Fruit fly (Drosophila melanogaster) whole organism, wandering third instar larva: ENCODE measurements around the gene CG14294.
A peak's percentile ranks its signal among the peaks of the same experiment; 100 is the strongest.

Source experiments
- CrebA ChIP-seq: fragments of 200-800 bp; sonication (Bioruptor generic); optimal IDR thresholded peaks from 2 replicates; lab custom pipeline; 2016; ENCODE audit warnings: missing biosample characterization, mild to moderate bottlenecking, missing genetic modification characterization, borderline replicate concordance
- Hnf4 ChIP-seq: fragments of 200-800 bp; sonication (Bioruptor generic); optimal IDR thresholded peaks from 2 replicates; lab custom pipeline; 2016; ENCODE audit warnings: missing biosample characterization, mild to moderate bottlenecking, missing genetic modification characterization
- dl ChIP-seq, 2 experiments: fragments of 175-275, 200-275 bp in 1 of 2; fragments of 200-275 bp in 1 of 2; sonication (Bioruptor generic); optimal IDR thresholded peaks; lab custom pipeline; 2018; ENCODE audit warnings: mild to moderate bottlenecking in 2 of 2, missing biosample characterization in 2 of 2, missing genetic modification characterization in 2 of 2, moderate library complexity in 2 of 2; ENCODE audit not compliant: partially characterized antibody in 2 of 2, insufficient read depth in 1 of 2
- woc ChIP-seq: sonication (Bioruptor generic); optimal IDR thresholded peaks from 2 replicates; lab custom pipeline; 2016; ENCODE audit warnings: missing biosample characterization, mild to moderate bottlenecking, missing genetic modification characterization

DNA sequence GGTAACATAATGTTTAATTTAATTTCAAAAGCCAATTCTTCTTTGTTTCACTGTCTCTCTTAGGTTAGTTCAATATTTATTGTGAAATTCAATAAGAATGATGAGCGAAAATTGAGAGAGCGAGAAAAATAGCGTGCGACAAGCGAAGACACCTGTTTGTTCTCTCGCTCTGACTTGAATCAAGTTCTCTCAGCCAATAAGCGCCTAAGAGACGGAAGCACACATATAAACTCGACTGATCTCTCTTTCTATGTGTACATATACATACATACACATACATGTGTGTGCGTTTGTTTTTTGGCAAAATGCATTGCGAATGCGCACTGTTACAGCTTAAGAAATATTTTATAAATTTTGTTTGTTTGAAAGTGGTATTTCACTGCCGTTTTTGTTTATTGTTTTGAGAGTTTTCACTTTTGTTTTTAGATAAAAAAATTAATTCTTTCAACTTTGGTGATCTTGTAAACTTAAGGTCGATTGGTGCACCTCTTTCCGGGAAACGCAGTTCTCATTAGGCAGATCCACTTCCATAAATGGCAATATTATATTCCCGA lies 21.2 kb upstream of the CG14294 start:
- TF ChIP-seq Hnf4 (GFP tag; lab: Kevin White, UChicago) (peak; percentile 44), CrebA (GFP tag; lab: Kevin White, UChicago) (peak; percentile 67), dl (GFP tag; optimal IDR thresholded peaks at IDR 0.05; lab: Kevin White, UChicago; ENCODE audit: insufficient read depth in 1 of 2, partially characterized antibody in 2 of 2) (peak; percentile 67 to 72), woc (GFP tag; lab: Kevin White, UChicago) (peak; percentile 10)
